Worm (Caenorhabditis elegans): ENCODE measurements around the gene F38B7.2.

The F38B7.2 gene

DNA sequence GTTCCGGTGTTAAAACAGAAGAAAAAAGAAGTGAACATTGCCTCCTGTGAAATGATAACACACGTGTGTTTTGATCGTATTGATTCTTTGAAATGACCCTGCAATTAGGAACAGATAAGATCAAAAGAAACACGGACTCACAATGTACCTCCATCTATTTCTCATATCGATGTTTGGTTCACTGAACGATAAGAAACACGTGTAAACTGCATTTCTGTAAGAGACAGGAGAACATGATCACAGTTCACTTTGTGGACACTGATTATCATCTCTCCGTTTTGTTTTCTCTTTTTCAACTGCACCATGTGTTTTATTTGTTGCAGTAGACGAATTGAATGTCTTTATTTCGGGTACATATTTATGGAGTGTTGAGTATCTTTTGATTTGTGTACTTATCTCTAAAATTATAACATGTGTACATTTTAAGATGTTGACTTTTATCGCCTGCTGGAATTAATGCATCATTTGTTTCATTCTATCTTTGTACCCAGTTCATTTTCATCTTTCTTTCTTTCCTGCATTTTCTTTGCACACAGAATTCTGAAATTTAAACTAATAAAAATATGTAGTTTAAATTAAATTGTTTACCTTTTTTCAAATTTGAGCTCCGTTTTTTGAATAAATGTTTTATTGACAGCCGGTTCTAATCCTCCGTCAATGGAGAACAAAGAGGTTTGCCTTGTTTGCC lies 29.2 kb downstream of the F38B7.2 start, which contains the start of the genes H12C20.7 and nhr-68 (continued):
- no peak for TF ChIP-seq unc-86 (tag; optimal IDR thresholded peaks at IDR 0.05)
- TF ChIP-seq zag-1 (tag; optimal IDR thresholded peaks at IDR 0.05): no peak
- TF ChIP-seq jun-1 (tag; optimal IDR thresholded peaks at IDR 0.05): peak; percentile 42
- peak; percentile 72 for TF ChIP-seq unc-130 (tag; optimal IDR thresholded peaks at IDR 0.05)
- no peak for TF ChIP-seq nhr-28 (tag; optimal IDR thresholded peaks at IDR 0.05)
- TF ChIP-seq egl-13 (tag; optimal IDR thresholded peaks at IDR 0.05): no peak
- TF ChIP-seq snu-23 (GFP tag; optimal IDR thresholded peaks at IDR 0.05): peak; percentile 96
- no peak for TF ChIP-seq ztf-11 (tag; optimal IDR thresholded peaks at IDR 0.05)
- TF ChIP-seq nhr-90 (tag; optimal IDR thresholded peaks at IDR 0.05; ENCODE audit: poor library complexity): peak; percentile 97
- no peak for TF ChIP-seq nhr-76 (tag; optimal IDR thresholded peaks at IDR 0.05)
- no peak for TF ChIP-seq C04F5.9 (tag; optimal IDR thresholded peaks at IDR 0.05)
- TF ChIP-seq mdl-1 (tag; optimal IDR thresholded peaks at IDR 0.05): peak in 1 of 2 experiments; percentile 90
- TF ChIP-seq nhr-237 (tag; optimal IDR thresholded peaks at IDR 0.05): no peak
- TF ChIP-seq hpl-2 (GFP tag; optimal IDR thresholded peaks at IDR 0.05): peak; percentile 46
- no peak for TF ChIP-seq tlp-1 (tag; optimal IDR thresholded peaks at IDR 0.05)
- peak; percentile 82 for TF ChIP-seq grh-1 (GFP tag; IDR thresholded peaks at IDR 0.05)
- TF ChIP-seq sup-37 (GFP tag; optimal IDR thresholded peaks at IDR 0.05): no peak
- TF ChIP-seq nhr-85 (tag): peak; percentile 99
- TF ChIP-seq sptf-1 (tag; optimal IDR thresholded peaks at IDR 0.05): no peak
- peak; percentile 55 for TF ChIP-seq irx-1 (tag; optimal IDR thresholded peaks at IDR 0.05)
- TF ChIP-seq lin-15B (tag; optimal IDR thresholded peaks at IDR 0.05): no peak
- TF ChIP-seq efl-3 (GFP tag; optimal IDR thresholded peaks at IDR 0.05): no peak
- peak; percentile 48 for TF ChIP-seq lin-13 (GFP tag; optimal IDR thresholded peaks at IDR 0.05)
- no peak for TF ChIP-seq nhr-11 (tag; optimal IDR thresholded peaks at IDR 0.05)
- TF ChIP-seq aha-1 (tag; optimal IDR thresholded peaks at IDR 0.05): no peak
- peak; percentile 51 for TF ChIP-seq zip-4 (GFP tag; optimal IDR thresholded peaks at IDR 0.05)
- peak; percentile 99 for TF ChIP-seq nhr-20 (tag; optimal IDR thresholded peaks at IDR 0.05)
- peak; percentile 10 to 38 for TF ChIP-seq efl-1 (optimal IDR thresholded peaks at IDR 0.05)
- TF ChIP-seq efl-1 (GFP tag; optimal IDR thresholded peaks at IDR 0.05 in 1 of 2): peak in 1 of 2 experiments; percentile 94
- TF ChIP-seq ceh-88 (GFP tag; IDR thresholded peaks at IDR 0.05): peak; percentile 37; the same call in 1 of the 2 replicates
- TF ChIP-seq isw-1 (GFP tag; IDR thresholded peaks at IDR 0.05): no peak
- no peak for TF ChIP-seq alr-1 (tag; optimal IDR thresholded peaks at IDR 0.05; ENCODE audit: borderline replicate concordance)
- peak; percentile 61 for TF ChIP-seq swsn-7 (tag; optimal IDR thresholded peaks at IDR 0.05)
- TF ChIP-seq ceh-90 (tag; optimal IDR thresholded peaks at IDR 0.05): no peak

DNA sequence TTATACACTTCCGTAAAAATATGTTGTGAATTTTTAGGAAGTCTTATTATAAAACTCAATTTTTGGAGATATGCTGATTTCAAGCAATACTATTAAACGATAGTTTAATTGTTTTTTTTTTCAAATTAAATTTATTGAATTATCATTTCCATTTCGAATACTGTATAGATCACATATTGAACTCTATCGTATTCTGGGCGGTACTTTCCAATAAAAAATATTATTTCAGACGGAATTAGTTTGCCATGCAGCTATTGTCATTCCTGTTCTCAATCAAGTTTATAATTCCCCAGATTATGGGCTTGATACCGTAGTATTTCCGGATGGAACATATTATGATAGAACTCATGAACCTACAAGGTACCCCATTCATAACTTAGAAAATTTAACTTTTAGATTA lies 30.8 kb downstream of the F38B7.2 start:
- no peak for TF ChIP-seq lin-13 (GFP tag; optimal IDR thresholded peaks at IDR 0.05)
- no peak for TF ChIP-seq dsc-1 (tag; optimal IDR thresholded peaks at IDR 0.05)
- TF ChIP-seq fos-1 (tag; optimal IDR thresholded peaks at IDR 0.05): no peak
- TF ChIP-seq lsy-2 (tag; optimal IDR thresholded peaks at IDR 0.05): peak in 1 of 2 experiments; percentile 51

DNA sequence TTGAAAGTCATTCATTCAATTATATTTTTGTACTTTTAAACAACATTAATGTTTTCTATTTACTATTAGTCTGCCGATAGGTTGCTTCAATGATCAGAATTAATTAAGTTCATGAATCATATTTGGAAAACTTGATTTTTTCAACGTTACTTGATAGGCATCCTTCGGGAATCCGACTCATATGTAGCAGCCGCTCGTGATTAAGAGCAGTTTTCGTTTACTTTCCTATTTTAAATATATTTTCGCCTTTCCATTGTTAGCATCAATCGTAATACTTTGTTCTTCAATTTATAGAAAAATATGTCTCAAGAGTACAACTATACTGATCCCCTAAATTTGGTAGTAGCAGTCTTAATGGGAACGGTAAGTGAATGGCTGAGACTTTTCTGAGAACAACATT lies 37.1 kb downstream of the F38B7.2 start, which contains the start of gene srx-90:
Gene srx-90 (plus strand): TSS at position 301 of the 400 bp plus-strand sequence.
- TF ChIP-seq fkh-8 (tag; optimal IDR thresholded peaks at IDR 0.05) (no peak), nhr-11 (tag; optimal IDR thresholded peaks at IDR 0.05) (no peak)

DNA sequence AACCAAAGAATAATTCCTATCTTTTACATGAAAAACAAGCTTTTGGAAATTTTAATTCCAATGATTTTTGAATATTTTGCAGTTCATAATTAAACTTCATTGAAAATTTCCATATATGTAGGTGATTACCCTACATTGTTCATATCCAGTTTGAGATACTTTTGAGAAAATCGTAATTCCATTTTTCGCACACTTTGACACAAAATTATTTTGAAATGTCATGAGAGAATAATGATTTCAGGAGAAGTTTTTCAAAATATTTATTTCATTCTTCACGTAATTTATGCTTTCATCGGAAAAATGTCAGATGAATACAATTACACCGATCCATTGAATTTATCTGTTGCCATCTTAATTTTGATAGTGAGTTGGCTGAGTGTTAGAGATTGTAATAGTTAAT lies 39.4 kb downstream of the F38B7.2 start, which contains the start of gene srx-88:
Gene srx-88 (plus strand): TSS at position 301 of the 400 bp plus-strand sequence.
- TF ChIP-seq nhr-77 (tag; optimal IDR thresholded peaks at IDR 0.05) (no peak), ama-1 (optimal IDR thresholded peaks at IDR 0.05) (no peak), nhr-71 (tag; optimal IDR thresholded peaks at IDR 0.05) (no peak), nhr-12 (tag; optimal IDR thresholded peaks at IDR 0.05) (no peak), hpl-2 (GFP tag; optimal IDR thresholded peaks at IDR 0.05) (no peak), isw-1 (GFP tag; IDR thresholded peaks at IDR 0.05) (no peak), ztf-11 (tag; optimal IDR thresholded peaks at IDR 0.05) (no peak), lin-13 (GFP tag; optimal IDR thresholded peaks at IDR 0.05) (no peak), unc-30 (tag; optimal IDR thresholded peaks at IDR 0.05) (no peak), aha-1 (tag; optimal IDR thresholded peaks at IDR 0.05) (no peak), ets-5 (GFP tag; IDR thresholded peaks at IDR 0.05) (no peak), egl-13 (tag; optimal IDR thresholded peaks at IDR 0.05) (no peak), alr-1 (tag; optimal IDR thresholded peaks at IDR 0.05; ENCODE audit: borderline replicate concordance) (no peak), lin-39 (tag; optimal IDR thresholded peaks at IDR 0.05) (no peak), nhr-11 (tag; optimal IDR thresholded peaks at IDR 0.05) (no peak), fos-1 (tag; optimal IDR thresholded peaks at IDR 0.05) (no peak), egl-27 (tag; optimal IDR thresholded peaks at IDR 0.05) (no peak), lin-35 (GFP tag; optimal IDR thresholded peaks at IDR 0.05) (no peak)
